Worm (Caenorhabditis elegans) whole organism, mixed stage, embryonic: ENCODE data around the gene Y51A2A.12.

Source experiments
- blmp-1 ChIP-seq: fragments of 150-350 bp; optimal IDR thresholded peaks from 2 replicates; lab custom pipeline; 2014; ENCODE audit warnings: missing biosample characterization, missing genetic modification characterization
- ceh-83 ChIP-seq: fragments of 200-800 bp; sonication (Bioruptor generic); optimal IDR thresholded peaks from 2 replicates; lab custom pipeline; 2018; ENCODE audit warnings: mild to moderate bottlenecking, missing genetic modification characterization, missing compliant biosample characterization
- ces-1 ChIP-seq: fragments of 150-350 bp; optimal IDR thresholded peaks from 2 replicates; lab custom pipeline; 2014; ENCODE audit warnings: missing biosample characterization, missing genetic modification reagents, missing genetic modification characterization
- elt-3 ChIP-seq: fragments of 150-350 bp; optimal IDR thresholded peaks from 2 replicates; lab custom pipeline; 2014; ENCODE audit warnings: missing biosample characterization, missing genetic modification characterization
- lin-13 ChIP-seq: fragments of 150-350 bp; optimal IDR thresholded peaks from 2 replicates; lab custom pipeline; 2014; ENCODE audit warnings: missing biosample characterization, missing genetic modification characterization
- lsy-2 ChIP-seq: fragments of 150-350 bp; optimal IDR thresholded peaks from 2 replicates; lab custom pipeline; 2014; ENCODE audit warnings: missing biosample characterization, missing genetic modification characterization
- nhr-237 ChIP-seq: fragments of 150-350 bp; optimal IDR thresholded peaks from 2 replicates; lab custom pipeline; 2014; ENCODE audit warnings: missing biosample characterization, missing genetic modification characterization
- nhr-28 ChIP-seq: fragments of 150-350 bp; optimal IDR thresholded peaks from 2 replicates; lab custom pipeline; 2014; ENCODE audit warnings: missing biosample characterization, missing genetic modification characterization
- nhr-76 ChIP-seq: sonication (generic microtip); optimal IDR thresholded peaks from 2 replicates; lab custom pipeline; 2017; ENCODE audit warnings: missing biosample characterization, missing genetic modification characterization
- snpc-4 ChIP-seq: fragments of 150-350 bp; optimal IDR thresholded peaks from 2 replicates; lab custom pipeline; 2014; ENCODE audit warnings: missing biosample characterization, missing genetic modification characterization
- sptf-1 ChIP-seq: sonication (generic microtip); optimal IDR thresholded peaks from 2 replicates; lab custom pipeline; 2017; ENCODE audit warnings: mild to moderate bottlenecking, missing genetic modification characterization, moderate library complexity, missing compliant biosample characterization
- unc-39 ChIP-seq: fragments of 150-350 bp; optimal IDR thresholded peaks from 2 replicates; lab custom pipeline; 2014; ENCODE audit warnings: missing biosample characterization, missing genetic modification characterization
- unc-62 ChIP-seq: fragments of 150-350 bp; optimal IDR thresholded peaks from 2 replicates; lab custom pipeline; 2014; ENCODE audit warnings: missing biosample characterization, missing genetic modification reagents, missing genetic modification characterization
- ztf-11 ChIP-seq: fragments of 150-350 bp; optimal IDR thresholded peaks from 2 replicates; lab custom pipeline; 2014; ENCODE audit warnings: missing biosample characterization, missing genetic modification characterization

DNA sequence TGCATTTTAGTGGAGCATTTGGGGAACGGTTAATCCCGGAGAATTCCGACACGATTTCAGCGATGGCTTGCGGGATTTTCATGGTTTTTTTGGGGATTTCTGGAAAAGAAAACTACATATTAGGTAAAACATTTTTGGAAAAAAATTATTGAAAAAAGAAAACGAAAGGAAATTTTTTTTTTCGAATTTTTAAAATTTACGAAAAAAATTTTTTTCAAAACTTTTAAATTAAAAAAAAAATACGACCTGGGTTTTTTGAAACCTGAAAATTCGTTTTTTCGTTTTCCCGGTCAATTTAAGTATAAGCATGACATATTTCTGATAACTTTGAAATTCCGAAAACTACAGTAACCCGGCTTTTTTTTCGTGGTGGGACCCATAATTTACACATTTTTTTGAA lies 47.4 kb downstream of the Y51A2A.12 start, which contains the start of gene C08E8.10:
- TF ChIP-seq nhr-237 (no peak), ztf-11 (no peak), sptf-1 (tag; lab: Kevin White, UChicago) (no peak), snpc-4 (tag; lab: Kevin White, UChicago) (no peak), unc-39 (tag; lab: Kevin White, UChicago) (no peak), lin-13 (tag; lab: Kevin White, UChicago) (no peak), ces-1 (GFP tag; lab: Kevin White, UChicago) (no peak), blmp-1 (tag; lab: Kevin White, UChicago) (no peak), elt-3 (no peak), ceh-83 (GFP tag; lab: Kevin White, UChicago) (no peak), unc-62 (GFP tag; lab: Kevin White, UChicago) (no peak), nhr-28 (tag; lab: Kevin White, UChicago) (no peak), lsy-2 (no peak), nhr-76 (tag; lab: Kevin White, UChicago) (no peak)
